Fruit fly (Drosophila melanogaster) whole organism, wandering third instar larva: ENCODE measurements around the gene RpL9.
A peak's percentile ranks its signal among the peaks of the same experiment; 100 is the strongest.

Source experiments
- Abd-B ChIP-seq: fragments of >200 bp; optimal IDR thresholded peaks from 2 replicates; lab custom pipeline; 2017; ENCODE audit warnings: missing biosample characterization, missing genetic modification characterization
- CG32264 ChIP-seq: fragments of 200-800 bp; sonication (Bioruptor generic); optimal IDR thresholded peaks from 2 replicates; lab custom pipeline; 2016; ENCODE audit warnings: missing biosample characterization, missing genetic modification characterization
- CG9705 ChIP-seq: fragments of 200-800 bp; sonication (Bioruptor generic); optimal IDR thresholded peaks from 2 replicates; lab custom pipeline; 2018; ENCODE audit warnings: missing biosample characterization, mild to moderate bottlenecking, missing genetic modification characterization
- Dfd ChIP-seq: fragments of >200 bp; optimal IDR thresholded peaks from 2 replicates; lab custom pipeline; 2017; ENCODE audit warnings: missing biosample characterization, missing genetic modification characterization
- Dif ChIP-seq: fragments of 200-275, 200-300 bp; sonication (Bioruptor generic); optimal IDR thresholded peaks from 2 replicates; lab custom pipeline; 2018; ENCODE audit warnings: missing biosample characterization, missing genetic modification characterization; ENCODE audit not compliant: partially characterized antibody
- HLH106 ChIP-seq: fragments of 200-800 bp; optimal IDR thresholded peaks from 3 replicates; lab custom pipeline; 2019; ENCODE audit warnings: missing biosample characterization, mild to moderate bottlenecking, missing genetic modification characterization, moderate library complexity
- Hnf4 ChIP-seq: fragments of 200-800 bp; sonication (Bioruptor generic); optimal IDR thresholded peaks from 2 replicates; lab custom pipeline; 2016; ENCODE audit warnings: missing biosample characterization, mild to moderate bottlenecking, missing genetic modification characterization
- Hr78 ChIP-seq: fragments of >200 bp; optimal IDR thresholded peaks from 2 replicates; lab custom pipeline; 2017; ENCODE audit warnings: missing biosample characterization, missing genetic modification characterization
- Jra ChIP-seq: sonication (Bioruptor generic); optimal IDR thresholded peaks from 2 replicates; lab custom pipeline; 2016; ENCODE audit warnings: missing biosample characterization, missing genetic modification characterization
- Myc ChIP-seq: fragments of >200 bp; optimal IDR thresholded peaks from 2 replicates; lab custom pipeline; 2017
- N ChIP-seq: fragments of >200 bp; optimal IDR thresholded peaks from 2 replicates; lab custom pipeline; 2018; ENCODE audit warnings: missing biosample characterization, missing external identifiers, missing genetic modification characterization
- OdsH ChIP-seq: fragments of 200-800 bp; sonication (Bioruptor generic); optimal IDR thresholded peaks from 2 replicates; lab custom pipeline; 2016; ENCODE audit warnings: missing biosample characterization, mild to moderate bottlenecking, missing genetic modification characterization
- Rel ChIP-seq, 2 experiments: fragments of 200-800 bp; sonication (Bioruptor generic) in 1 of 2; optimal IDR thresholded peaks; 2 replicates in 1 of 2; 3 replicates in 1 of 2; lab custom pipeline; 2016 to 2019; ENCODE audit warnings: mild to moderate bottlenecking in 2 of 2, missing biosample characterization in 2 of 2, missing genetic modification characterization in 2 of 2, moderate library complexity in 1 of 2
- Sp1 ChIP-seq: fragments of 200-800 bp; sonication (Bioruptor generic); optimal IDR thresholded peaks from 3 replicates; lab custom pipeline; 2019; ENCODE audit warnings: missing biosample characterization, mild to moderate bottlenecking, missing genetic modification characterization, moderate library complexity
- Vsx2 ChIP-seq: fragments of 200-300, 225-300 bp; sonication (Bioruptor generic); optimal IDR thresholded peaks from 2 replicates; lab custom pipeline; 2018; ENCODE audit warnings: missing biosample characterization, missing genetic modification characterization; ENCODE audit not compliant: partially characterized antibody
- brk ChIP-seq: fragments of 200-800 bp; sonication (Bioruptor generic); optimal IDR thresholded peaks from 2 replicates; lab custom pipeline; 2016; ENCODE audit warnings: missing biosample characterization, mild to moderate bottlenecking, missing genetic modification characterization
- dmrt93B ChIP-seq: fragments of 200-800 bp; sonication (Bioruptor generic); optimal IDR thresholded peaks from 2 replicates; lab custom pipeline; 2018; ENCODE audit warnings: missing biosample characterization, mild to moderate bottlenecking, missing genetic modification characterization
- dsf ChIP-seq: sonication (Bioruptor generic); optimal IDR thresholded peaks from 2 replicates; lab custom pipeline; 2016; ENCODE audit warnings: missing biosample characterization, missing genetic modification characterization, borderline replicate concordance
- ey ChIP-seq: fragments of 200-800 bp; sonication (Bioruptor generic); optimal IDR thresholded peaks from 2 replicates; lab custom pipeline; 2016; ENCODE audit warnings: missing biosample characterization, missing genetic modification characterization
- foxo ChIP-seq, 2 experiments: fragments of 200-800 bp; sonication (Bioruptor generic); optimal IDR thresholded peaks; 2 replicates in 1 of 2; 3 replicates in 1 of 2; lab custom pipeline; 2016 to 2017; ENCODE audit warnings: missing biosample characterization in 2 of 2, missing genetic modification characterization in 2 of 2
- fru ChIP-seq: fragments of 200-800 bp; sonication (Bioruptor generic); optimal IDR thresholded peaks from 3 replicates; lab custom pipeline; 2016; ENCODE audit warnings: missing biosample characterization, mild to moderate bottlenecking, missing genetic modification characterization
- h ChIP-seq: fragments of 200-800 bp; sonication (Bioruptor generic); optimal IDR thresholded peaks from 3 replicates; lab custom pipeline; 2016; ENCODE audit warnings: missing biosample characterization, mild to moderate bottlenecking, missing genetic modification characterization
- jim ChIP-seq: fragments of 175-275, 200-325 bp; sonication (Bioruptor generic); optimal IDR thresholded peaks from 2 replicates; lab custom pipeline; 2016; ENCODE audit warnings: missing biosample characterization, mild to moderate bottlenecking, missing genetic modification characterization
- lola ChIP-seq: fragments of >200 bp; optimal IDR thresholded peaks from 2 replicates; lab custom pipeline; 2017; ENCODE audit warnings: missing biosample characterization, missing genetic modification characterization
- pan ChIP-seq: fragments of >200 bp; optimal IDR thresholded peaks from 2 replicates; lab custom pipeline; 2017
- psq ChIP-seq: fragments of 200-800 bp; sonication (Bioruptor generic); optimal IDR thresholded peaks from 3 replicates; lab custom pipeline; 2017; ENCODE audit warnings: missing biosample characterization, mild to moderate bottlenecking, missing genetic modification characterization, moderate library complexity
- sage ChIP-seq: fragments of 200-800 bp; sonication (Bioruptor generic); optimal IDR thresholded peaks from 2 replicates; lab custom pipeline; 2016; ENCODE audit warnings: missing biosample characterization, mild to moderate bottlenecking, missing genetic modification characterization
- sv ChIP-seq: fragments of 200-800 bp; sonication (Bioruptor generic); optimal IDR thresholded peaks from 3 replicates; lab custom pipeline; 2016; ENCODE audit warnings: missing biosample characterization, missing genetic modification characterization
- tai ChIP-seq: sonication (Bioruptor generic); optimal IDR thresholded peaks from 2 replicates; lab custom pipeline; 2016; ENCODE audit warnings: missing biosample characterization, missing genetic modification characterization
- usp ChIP-seq: fragments of >200 bp; optimal IDR thresholded peaks from 2 replicates; lab custom pipeline; 2017; ENCODE audit warnings: missing biosample characterization, missing genetic modification characterization
- woc ChIP-seq: sonication (Bioruptor generic); optimal IDR thresholded peaks from 2 replicates; lab custom pipeline; 2016; ENCODE audit warnings: missing biosample characterization, mild to moderate bottlenecking, missing genetic modification characterization

The RpL9 gene

dm6 chr2L:11044678-11045466 lies 40.9 kb upstream of the RpL9 start (continued):
- TF ChIP-seq tai (peak; percentile 85), usp (GFP tag; lab: Kevin White, UChicago) (no peak)

dm6 chr2L:11041785-11042184 lies 37.8 kb upstream of the RpL9 start:
- TF ChIP-seq Dif (GFP tag; lab: Kevin White, UChicago) (no peak), tai (no peak), Myc (lab: Kevin White, UChicago) (no peak), Jra (GFP tag; lab: Kevin White, UChicago) (no peak), CG32264 (GFP tag; lab: Kevin White, UChicago) (no peak), lola (GFP tag; lab: Kevin White, UChicago) (no peak), Abd-B (GFP tag; lab: Kevin White, UChicago) (no peak), sage (no peak), psq (GFP tag; lab: Kevin White, UChicago) (no peak), dsf (no peak), pan (lab: Kevin White, UChicago) (no peak), Sp1 (GFP tag; lab: Kevin White, UChicago) (no peak), sv (GFP tag; lab: Kevin White, UChicago) (no peak), Vsx2 (no peak), foxo (GFP tag; optimal IDR thresholded peaks at IDR 0.05; lab: Kevin White, UChicago) (no peak)

- TF ChIP-seq Rel (GFP tag; optimal IDR thresholded peaks at IDR 0.05; lab: Kevin White, UChicago) (no peak), Rel (tag; optimal IDR thresholded peaks at IDR 0.05; lab: Kevin White, UChicago) (peak; percentile 3), sv (GFP tag; lab: Kevin White, UChicago) (no peak)
Measured at dm6 chr2L:11041074-11041473, 37.1 kb upstream of the RpL9 start.

dm6 chr2L:11039548-11040144 lies 35.7 kb upstream of the RpL9 start:
- TF ChIP-seq woc (no peak), sv (GFP tag; lab: Kevin White, UChicago) (no peak), psq (GFP tag; lab: Kevin White, UChicago) (no peak), OdsH (no peak), ey (no peak), lola (GFP tag; lab: Kevin White, UChicago) (no peak), fru (GFP tag; lab: Kevin White, UChicago) (no peak), dsf (no peak), Hr78 (GFP tag; lab: Kevin White, UChicago) (no peak), HLH106 (tag; lab: Kevin White, UChicago) (no peak), N (GFP tag; lab: Kevin White, UChicago) (no peak), Vsx2 (no peak), Sp1 (GFP tag; lab: Kevin White, UChicago) (no peak), Dfd (no peak), Hnf4 (GFP tag; lab: Kevin White, UChicago) (no peak), Jra (GFP tag; lab: Kevin White, UChicago) (no peak), sage (no peak), pan (lab: Kevin White, UChicago) (no peak)

- TF ChIP-seq sage (peak; percentile 11), jim (GFP tag; lab: Kevin White, UChicago) (no peak), CG9705 (GFP tag; lab: Kevin White, UChicago) (no peak), h (peak; percentile 34), brk (GFP tag; lab: Kevin White, UChicago) (peak; percentile 54), Dif (GFP tag; lab: Kevin White, UChicago) (peak; percentile 38), dmrt93B (GFP tag; lab: Kevin White, UChicago) (no peak), pan (lab: Kevin White, UChicago) (no peak), Rel (GFP tag; optimal IDR thresholded peaks at IDR 0.05; lab: Kevin White, UChicago) (no peak), Rel (tag; optimal IDR thresholded peaks at IDR 0.05; lab: Kevin White, UChicago) (peak; percentile 36), N (GFP tag; lab: Kevin White, UChicago) (no peak)
Measured at dm6 chr2L:11038918-11039317, 34.9 kb upstream of the RpL9 start.
